Fruit fly (Drosophila melanogaster) whole organism, prepupa: ENCODE data around the gene Mst89B.

Experiments used
- CG10631 ChIP-seq: fragments of 200-800 bp; sonication (Bioruptor generic); optimal IDR thresholded peaks from 2 replicates; lab custom pipeline; 2016; ENCODE audit warnings: missing biosample characterization, missing genetic modification characterization
- CG11294 ChIP-seq: fragments of 200-800 bp; sonication (Bioruptor generic); IDR thresholded peaks from 2 replicates; pipeline ENCODE4 v1.3.6; 2022; ENCODE audit warnings: missing biosample characterization, missing genetic modification characterization
- CG11762 ChIP-seq: fragments of 200-800 bp; sonication (Bioruptor generic); optimal IDR thresholded peaks from 3 replicates; lab custom pipeline; 2016; ENCODE audit warnings: missing biosample characterization, missing genetic modification characterization; ENCODE audit not compliant: insufficient read depth
- CG15336 ChIP-seq: fragments of 200-800 bp; sonication (Bioruptor generic); IDR thresholded peaks from 2 replicates; pipeline ENCODE4 v1.3.6; 2022; ENCODE audit warnings: missing biosample characterization, missing genetic modification characterization
- CG16779 ChIP-seq: fragments of 200-800 bp; sonication (Bioruptor generic); optimal IDR thresholded peaks from 3 replicates; lab custom pipeline; 2017; ENCODE audit warnings: missing biosample characterization, mild to moderate bottlenecking, missing genetic modification characterization
- CG32006 ChIP-seq: fragments of 200-800 bp; sonication (Bioruptor generic); optimal IDR thresholded peaks from 3 replicates; lab custom pipeline; 2017; ENCODE audit warnings: missing biosample characterization, mild to moderate bottlenecking, missing genetic modification characterization
- CG3919 ChIP-seq: fragments of 200-800 bp; sonication (Bioruptor generic); optimal IDR thresholded peaks from 3 replicates; lab custom pipeline; 2016; ENCODE audit warnings: missing biosample characterization, missing genetic modification characterization
- CG4318 ChIP-seq: fragments of 200-800 bp; sonication (Bioruptor generic); optimal IDR thresholded peaks from 3 replicates; lab custom pipeline; 2017; ENCODE audit warnings: missing biosample characterization, mild to moderate bottlenecking, missing genetic modification characterization
- CG6163 ChIP-seq: fragments of 200-800 bp; sonication (Bioruptor generic); IDR thresholded peaks from 3 replicates; pipeline ENCODE4 v1.3.6; 2022; ENCODE audit warnings: missing biosample characterization, missing genetic modification characterization
- CG6276 ChIP-seq: fragments of 200-800 bp; sonication (Bioruptor generic); optimal IDR thresholded peaks from 2 replicates; lab custom pipeline; 2017; ENCODE audit warnings: missing biosample characterization, mild to moderate bottlenecking, missing genetic modification characterization
- CG6792 ChIP-seq: fragments of 200-800 bp; sonication (Bioruptor generic); optimal IDR thresholded peaks from 3 replicates; lab custom pipeline; 2016; ENCODE audit warnings: missing biosample characterization, missing genetic modification characterization
- CG6808 ChIP-seq: fragments of 200-800 bp; sonication (Bioruptor generic); optimal IDR thresholded peaks from 3 replicates; lab custom pipeline; 2017; ENCODE audit warnings: missing biosample characterization, missing genetic modification characterization, mild to moderate bottlenecking, moderate library complexity, missing genetic modification reagents
- CG7368 ChIP-seq: fragments of 200-800 bp; sonication (Bioruptor generic); optimal IDR thresholded peaks from 3 replicates; lab custom pipeline; 2016; ENCODE audit warnings: missing biosample characterization, missing genetic modification characterization
- CG8119 ChIP-seq: fragments of 200-800 bp; sonication (Bioruptor generic); IDR thresholded peaks from 3 replicates; pipeline ENCODE4 v1.3.6; 2022; ENCODE audit warnings: missing biosample characterization, missing genetic modification characterization
- CG8632 ChIP-seq: fragments of 200-800 bp; sonication (Bioruptor generic); optimal IDR thresholded peaks from 3 replicates; lab custom pipeline; 2016; ENCODE audit warnings: missing biosample characterization, missing genetic modification characterization
- CG9139 ChIP-seq: fragments of 200-800 bp; sonication (Bioruptor generic); optimal IDR thresholded peaks from 3 replicates; lab custom pipeline; 2017; ENCODE audit warnings: missing biosample characterization, mild to moderate bottlenecking, missing genetic modification characterization
- Eip75B ChIP-seq: fragments of 200-800 bp; sonication (Bioruptor generic); optimal IDR thresholded peaks from 3 replicates; lab custom pipeline; 2016; ENCODE audit warnings: missing biosample characterization, missing genetic modification characterization
- Eip78C ChIP-seq: fragments of 200-800 bp; sonication (Bioruptor generic); peaks from one replicate; lab custom pipeline; 2016; ENCODE audit warnings: missing biosample characterization, missing genetic modification characterization
- Eip93F ChIP-seq: fragments of 200-800 bp; sonication (Bioruptor generic); optimal IDR thresholded peaks from 2 replicates; lab custom pipeline; 2016; ENCODE audit warnings: missing biosample characterization, mild to moderate bottlenecking, missing genetic modification characterization
- Ets96B ChIP-seq: fragments of 200-800 bp; optimal IDR thresholded peaks from 2 replicates; lab custom pipeline; 2019; ENCODE audit warnings: missing biosample characterization, mild to moderate bottlenecking, missing genetic modification characterization, moderate library complexity
- Hr38 ChIP-seq: sonication (Bioruptor generic); optimal IDR thresholded peaks from 2 replicates; lab custom pipeline; 2016; ENCODE audit warnings: missing biosample characterization, missing genetic modification characterization
- Hr39 ChIP-seq: fragments of 200-800 bp; sonication (Bioruptor generic); optimal IDR thresholded peaks from 2 replicates; lab custom pipeline; 2016; ENCODE audit warnings: missing biosample characterization, missing genetic modification characterization
- Hr4 ChIP-seq: fragments of 200-800 bp; sonication (Bioruptor generic); optimal IDR thresholded peaks from 3 replicates; lab custom pipeline; 2016; ENCODE audit warnings: missing biosample characterization, missing genetic modification characterization
- Lpt ChIP-seq: fragments of 200-800 bp; sonication (Bioruptor generic); optimal IDR thresholded peaks from 3 replicates; lab custom pipeline; 2016; ENCODE audit warnings: missing biosample characterization, missing genetic modification characterization
- OdsH ChIP-seq: fragments of 200-800 bp; sonication (Bioruptor generic); optimal IDR thresholded peaks from 3 replicates; lab custom pipeline; 2016; ENCODE audit warnings: missing biosample characterization, missing genetic modification characterization
- Sox102F ChIP-seq: fragments of 200-800 bp; sonication (Bioruptor generic); optimal IDR thresholded peaks from 2 replicates; lab custom pipeline; 2016; ENCODE audit warnings: missing biosample characterization, mild to moderate bottlenecking, missing genetic modification characterization
- Sox14 ChIP-seq: fragments of 200-800 bp; sonication (Bioruptor generic); optimal IDR thresholded peaks from 3 replicates; lab custom pipeline; 2016; ENCODE audit warnings: missing biosample characterization, missing genetic modification characterization
- Sox15 ChIP-seq: fragments of 200-800 bp; sonication (Bioruptor generic); optimal IDR thresholded peaks from 3 replicates; lab custom pipeline; 2016; ENCODE audit warnings: missing biosample characterization, missing genetic modification characterization
- achi ChIP-seq: fragments of 200-800 bp; sonication (Bioruptor generic); optimal IDR thresholded peaks from 3 replicates; lab custom pipeline; 2016; ENCODE audit warnings: missing biosample characterization, missing genetic modification characterization
- cyc ChIP-seq: fragments of 200-800 bp; sonication (Bioruptor generic); optimal IDR thresholded peaks from 3 replicates; lab custom pipeline; 2016; ENCODE audit warnings: missing biosample characterization, missing genetic modification characterization
- eg ChIP-seq: fragments of 200-800 bp; sonication (Bioruptor generic); IDR thresholded peaks from 3 replicates; pipeline ENCODE4 v1.3.6; 2022; ENCODE audit warnings: missing biosample characterization, missing genetic modification characterization
- esn ChIP-seq: fragments of 200-800 bp; sonication (Bioruptor generic); optimal IDR thresholded peaks from 2 replicates; lab custom pipeline; 2016; ENCODE audit warnings: missing biosample characterization, mild to moderate bottlenecking, missing genetic modification characterization, moderate library complexity
- fd85E ChIP-seq: fragments of 200-800 bp; sonication (Bioruptor generic); optimal IDR thresholded peaks from 3 replicates; lab custom pipeline; 2016; ENCODE audit warnings: missing biosample characterization, missing genetic modification characterization
- fkh ChIP-seq: fragments of 200-800 bp; sonication (Bioruptor generic); optimal IDR thresholded peaks from 3 replicates; lab custom pipeline; 2017; ENCODE audit warnings: missing biosample characterization, mild to moderate bottlenecking, missing genetic modification characterization, moderate library complexity
- lz ChIP-seq: fragments of 200-800 bp; sonication (Bioruptor generic); optimal IDR thresholded peaks from 3 replicates; lab custom pipeline; 2016; ENCODE audit warnings: missing biosample characterization, missing genetic modification characterization
- net ChIP-seq: fragments of 200-800 bp; sonication (Bioruptor generic); optimal IDR thresholded peaks from 3 replicates; lab custom pipeline; 2016; ENCODE audit warnings: missing biosample characterization, missing genetic modification characterization
- pdm3 ChIP-seq: fragments of 200-800 bp; sonication (Bioruptor generic); optimal IDR thresholded peaks from 3 replicates; lab custom pipeline; 2016; ENCODE audit warnings: missing biosample characterization, missing genetic modification characterization
- spab ChIP-seq: fragments of 200-800 bp; sonication (Bioruptor generic); optimal IDR thresholded peaks from 2 replicates; lab custom pipeline; 2017; ENCODE audit warnings: missing biosample characterization, mild to moderate bottlenecking, missing genetic modification characterization, missing genetic modification reagents
- ss ChIP-seq, 2 experiments: fragments of 200-800 bp; sonication (Bioruptor generic); optimal IDR thresholded peaks; 2 replicates in 1 of 2; 3 replicates in 1 of 2; lab custom pipeline; 2017 to 2018; ENCODE audit warnings: mild to moderate bottlenecking in 2 of 2, missing biosample characterization in 2 of 2, missing genetic modification characterization in 2 of 2, moderate library complexity in 1 of 2
- svp ChIP-seq: fragments of 200-800 bp; sonication (Bioruptor generic); peaks from one replicate; lab custom pipeline; 2016; ENCODE audit warnings: missing biosample characterization, missing genetic modification characterization
- topi ChIP-seq: fragments of 200-800 bp; sonication (Bioruptor generic); optimal IDR thresholded peaks from 3 replicates; lab custom pipeline; 2016; ENCODE audit warnings: missing biosample characterization, missing genetic modification characterization
- vri ChIP-seq: fragments of 200-800 bp; sonication (Bioruptor generic); optimal IDR thresholded peaks from 3 replicates; lab custom pipeline; 2016; ENCODE audit warnings: missing biosample characterization, mild to moderate bottlenecking, missing genetic modification characterization

The Mst89B gene

dm6 chr3R:16282080-16282690 lies 15.4 kb downstream of the Mst89B start (continued):
- TF ChIP-seq net (GFP tag; lab: Kevin White, UChicago) (peak; percentile 29), CG11762 (GFP tag; lab: Kevin White, UChicago) (no peak), CG3919 (no peak), CG4318 (GFP tag; lab: Kevin White, UChicago) (no peak), Sox15 (GFP tag; lab: Kevin White, UChicago) (no peak), Sox102F (GFP tag; lab: Kevin White, UChicago) (no peak), CG16779 (no peak), pdm3 (GFP tag; lab: Kevin White, UChicago) (no peak), vri (GFP tag; lab: Kevin White, UChicago) (peak; percentile 14), Eip93F (no peak), Eip75B (GFP tag; lab: Kevin White, UChicago) (no peak), CG8632 (GFP tag; lab: Kevin White, UChicago) (no peak), Ets96B (no peak)

- TF ChIP-seq esn: no peak
- peak; percentile 55 for TF ChIP-seq CG32006 (GFP tag; lab: Kevin White, UChicago)
- TF ChIP-seq Eip75B (GFP tag; lab: Kevin White, UChicago): no peak
- TF ChIP-seq Hr38: no peak
- TF ChIP-seq fkh: no peak
- TF ChIP-seq Lpt: no peak
- no peak for TF ChIP-seq ss (GFP tag; optimal IDR thresholded peaks at IDR 0.05; lab: Kevin White, UChicago)
- TF ChIP-seq Sox102F (GFP tag; lab: Kevin White, UChicago): no peak
- TF ChIP-seq Eip78C (GFP tag; lab: Kevin White, UChicago): no peak
- TF ChIP-seq achi (GFP tag; lab: Kevin White, UChicago): no peak
- TF ChIP-seq CG8632 (GFP tag; lab: Kevin White, UChicago): no peak
- no peak for TF ChIP-seq spab (GFP tag; lab: Kevin White, UChicago)
- TF ChIP-seq svp (GFP tag; lab: Kevin White, UChicago): no peak
- TF ChIP-seq net (GFP tag; lab: Kevin White, UChicago): no peak
- TF ChIP-seq Sox15 (GFP tag; lab: Kevin White, UChicago): no peak
- TF ChIP-seq topi (GFP tag; lab: Kevin White, UChicago): no peak
- TF ChIP-seq Hr4 (GFP tag; lab: Kevin White, UChicago): peak; percentile 14
These were observed 17.7 kb downstream of the Mst89B start for dm6 chr3R:16284481-16284880.

- TF ChIP-seq eg: 0 out of 3 replicates have a peak, but pooled peaks have one; percentile 10
- no peak for TF ChIP-seq Hr39 (GFP tag; lab: Kevin White, UChicago)
- TF ChIP-seq vri (GFP tag; lab: Kevin White, UChicago): peak; percentile 41
- TF ChIP-seq CG11762 (GFP tag; lab: Kevin White, UChicago): no peak
- no peak for TF ChIP-seq achi (GFP tag; lab: Kevin White, UChicago)
- TF ChIP-seq svp (GFP tag; lab: Kevin White, UChicago): peak; percentile 99
- peak; percentile 26 for TF ChIP-seq Eip78C (GFP tag; lab: Kevin White, UChicago)
- TF ChIP-seq esn: no peak
- TF ChIP-seq, all 60 proteins: peak for 4
These were observed 18.1 kb downstream of the Mst89B start for dm6 chr3R:16284901-16285300.

- no peak for TF ChIP-seq CG6792 (GFP tag; lab: Kevin White, UChicago)
- TF ChIP-seq CG10631: no peak
- no peak for TF ChIP-seq CG7368
- no peak for TF ChIP-seq Sox15 (GFP tag; lab: Kevin White, UChicago)
- TF ChIP-seq CG4318 (GFP tag; lab: Kevin White, UChicago): no peak
- TF ChIP-seq Hr39 (GFP tag; lab: Kevin White, UChicago): no peak
- TF ChIP-seq fd85E: no peak
- TF ChIP-seq CG3919: no peak
- TF ChIP-seq CG8119 (GFP tag; lab: Robert Waterston, UW): no peak
- no peak for TF ChIP-seq pdm3 (GFP tag; lab: Kevin White, UChicago)
- no peak for TF ChIP-seq eg
- TF ChIP-seq CG15336 (GFP tag; lab: Robert Waterston, UW): no peak
- no peak for TF ChIP-seq CG6808 (GFP tag; lab: Kevin White, UChicago)
- no peak for TF ChIP-seq CG9139 (GFP tag; lab: Kevin White, UChicago)
- no peak for TF ChIP-seq CG11294 (GFP tag; lab: Robert Waterston, UW)
- TF ChIP-seq CG6276 (GFP tag; lab: Kevin White, UChicago): no peak
- no peak for TF ChIP-seq svp (GFP tag; lab: Kevin White, UChicago)
- TF ChIP-seq cyc (GFP tag; lab: Kevin White, UChicago): no peak
- TF ChIP-seq CG6163 (GFP tag; lab: Robert Waterston, UW): no peak
- TF ChIP-seq lz (GFP tag; lab: Kevin White, UChicago): no peak
- peak; percentile 48 for TF ChIP-seq Eip78C (GFP tag; lab: Kevin White, UChicago)
- TF ChIP-seq vri (GFP tag; lab: Kevin White, UChicago): peak; percentile 84
- TF ChIP-seq Sox14 (GFP tag; lab: Kevin White, UChicago): no peak
- no peak for TF ChIP-seq topi (GFP tag; lab: Kevin White, UChicago)
- TF ChIP-seq Eip75B (GFP tag; lab: Kevin White, UChicago): no peak
- TF ChIP-seq OdsH (GFP tag; lab: Kevin White, UChicago): no peak
- TF ChIP-seq Sox102F (GFP tag; lab: Kevin White, UChicago): no peak
- peak; percentile 79 for TF ChIP-seq fkh
These were observed 18.9 kb downstream of the Mst89B start for dm6 chr3R:16285612-16286188.
